Fruit fly (Drosophila melanogaster): ENCODE measurements around the gene CG6138.

The CG6138 gene

dm6 chr2L:10548814-10549423 is 18.1 kb upstream of the CG6138 start:
- TF ChIP-seq insv (optimal IDR thresholded peaks at IDR 0.05): no peak
- TF ChIP-seq h (optimal IDR thresholded peaks at IDR 0.05): no peak
- no peak for TF ChIP-seq psq (optimal IDR thresholded peaks at IDR 0.05)
- no peak for TF ChIP-seq ttk (optimal IDR thresholded peaks at IDR 0.05)
- TF ChIP-seq Sin3A (optimal IDR thresholded peaks at IDR 0.05): no peak
- TF ChIP-seq Myc (optimal IDR thresholded peaks at IDR 0.05): no peak

dm6 chr2L:10552807-10553206 is 14.2 kb upstream of the CG6138 start:
- TF ChIP-seq insv (optimal IDR thresholded peaks at IDR 0.05) (no peak), ttk (optimal IDR thresholded peaks at IDR 0.05) (no peak), Myc (optimal IDR thresholded peaks at IDR 0.05) (no peak), psq (optimal IDR thresholded peaks at IDR 0.05) (no peak), Sin3A (optimal IDR thresholded peaks at IDR 0.05) (no peak), h (optimal IDR thresholded peaks at IDR 0.05) (no peak)

- TF ChIP-seq ttk (optimal IDR thresholded peaks at IDR 0.05) (no peak), psq (optimal IDR thresholded peaks at IDR 0.05) (no peak), Myc (optimal IDR thresholded peaks at IDR 0.05) (no peak), insv (optimal IDR thresholded peaks at IDR 0.05) (no peak), Sin3A (optimal IDR thresholded peaks at IDR 0.05) (no peak)
Observed at dm6 chr2L:10553692-10554091, 13.4 kb upstream of the CG6138 start.

dm6 chr2L:10554676-10555075 is 12.4 kb upstream of the CG6138 start:
- TF ChIP-seq ttk (optimal IDR thresholded peaks at IDR 0.05): no peak
- TF ChIP-seq psq (optimal IDR thresholded peaks at IDR 0.05): no peak
- TF ChIP-seq h (optimal IDR thresholded peaks at IDR 0.05): no peak
- no peak for TF ChIP-seq Sin3A (optimal IDR thresholded peaks at IDR 0.05)
- TF ChIP-seq insv (optimal IDR thresholded peaks at IDR 0.05): no peak
- no peak for TF ChIP-seq Myc (optimal IDR thresholded peaks at IDR 0.05)

- TF ChIP-seq ttk (optimal IDR thresholded peaks at IDR 0.05) (no peak), Myc (optimal IDR thresholded peaks at IDR 0.05) (no peak), insv (optimal IDR thresholded peaks at IDR 0.05) (no peak), psq (optimal IDR thresholded peaks at IDR 0.05) (no peak), Sin3A (optimal IDR thresholded peaks at IDR 0.05) (no peak), h (optimal IDR thresholded peaks at IDR 0.05) (no peak)
Observed at dm6 chr2L:10555269-10555668, 11.8 kb upstream of the CG6138 start.

dm6 chr2L:10565674-10566073 is 1.4 kb upstream of the CG6138 start:
- TF ChIP-seq Sin3A (optimal IDR thresholded peaks at IDR 0.05) (no peak), insv (optimal IDR thresholded peaks at IDR 0.05) (no peak), Myc (optimal IDR thresholded peaks at IDR 0.05) (no peak), h (optimal IDR thresholded peaks at IDR 0.05) (no peak), psq (optimal IDR thresholded peaks at IDR 0.05) (no peak), ttk (optimal IDR thresholded peaks at IDR 0.05) (no peak)

dm6 chr2L:10577692-10578091 is 10.6 kb downstream of the CG6138 start, which contains the start of gene w-cup:
w-cup (minus strand) TSS chr2L:10577792.
- no peak for TF ChIP-seq h (optimal IDR thresholded peaks at IDR 0.05)
- TF ChIP-seq insv (optimal IDR thresholded peaks at IDR 0.05): no peak
- TF ChIP-seq Myc (optimal IDR thresholded peaks at IDR 0.05): no peak
- TF ChIP-seq psq (optimal IDR thresholded peaks at IDR 0.05): no peak
- TF ChIP-seq Sin3A (optimal IDR thresholded peaks at IDR 0.05): no peak
- TF ChIP-seq ttk (optimal IDR thresholded peaks at IDR 0.05): no peak

dm6 chr2L:10579453-10579852 is 12.4 kb downstream of the CG6138 start, which contains the start of gene CG34160:
CG34160 (plus strand) TSS chr2L:10579753.
- TF ChIP-seq insv (optimal IDR thresholded peaks at IDR 0.05) (no peak), ttk (optimal IDR thresholded peaks at IDR 0.05) (no peak), h (optimal IDR thresholded peaks at IDR 0.05) (no peak), Myc (optimal IDR thresholded peaks at IDR 0.05) (no peak), Sin3A (optimal IDR thresholded peaks at IDR 0.05) (no peak), psq (optimal IDR thresholded peaks at IDR 0.05) (no peak)

- TF ChIP-seq Myc (optimal IDR thresholded peaks at IDR 0.05): no peak
- no peak for TF ChIP-seq insv (optimal IDR thresholded peaks at IDR 0.05)
- no peak for TF ChIP-seq ttk (optimal IDR thresholded peaks at IDR 0.05)
- TF ChIP-seq psq (optimal IDR thresholded peaks at IDR 0.05): no peak
- TF ChIP-seq Sin3A (optimal IDR thresholded peaks at IDR 0.05): no peak
- no peak for TF ChIP-seq h (optimal IDR thresholded peaks at IDR 0.05)
Observed at dm6 chr2L:10581602-10582001, 14.5 kb downstream of the CG6138 start, which contains the start of gene CG34161. CG34161 (minus strand) TSS chr2L:10581702.

- TF ChIP-seq h (optimal IDR thresholded peaks at IDR 0.05): no peak
- TF ChIP-seq Myc (optimal IDR thresholded peaks at IDR 0.05): no peak
- no peak for TF ChIP-seq ttk (optimal IDR thresholded peaks at IDR 0.05)
- TF ChIP-seq insv (optimal IDR thresholded peaks at IDR 0.05): no peak
- no peak for TF ChIP-seq Sin3A (optimal IDR thresholded peaks at IDR 0.05)
- no peak for TF ChIP-seq psq (optimal IDR thresholded peaks at IDR 0.05)
Observed at dm6 chr2L:10603604-10604003, 36.5 kb downstream of the CG6138 start.

- no peak for TF ChIP-seq Sin3A (optimal IDR thresholded peaks at IDR 0.05)
- TF ChIP-seq insv (optimal IDR thresholded peaks at IDR 0.05): no peak
- TF ChIP-seq h (optimal IDR thresholded peaks at IDR 0.05): no peak
- TF ChIP-seq Myc (optimal IDR thresholded peaks at IDR 0.05): no peak
- TF ChIP-seq ttk (optimal IDR thresholded peaks at IDR 0.05): no peak
- TF ChIP-seq psq (optimal IDR thresholded peaks at IDR 0.05): no peak
Observed at dm6 chr2L:10607697-10608096, 40.6 kb downstream of the CG6138 start.

dm6 chr2L:10608662-10609262 is 41.7 kb downstream of the CG6138 start:
- TF ChIP-seq Sin3A (optimal IDR thresholded peaks at IDR 0.05) (no peak), Myc (optimal IDR thresholded peaks at IDR 0.05) (no peak), ttk (optimal IDR thresholded peaks at IDR 0.05) (no peak), insv (optimal IDR thresholded peaks at IDR 0.05) (no peak), psq (optimal IDR thresholded peaks at IDR 0.05) (no peak), h (optimal IDR thresholded peaks at IDR 0.05) (no peak)

All from Kc167 (cell line).